Worm (Caenorhabditis elegans) whole organism, L4/young adult: ENCODE results near the gene lgc-11.

ENCODE experiments used
- W03F9.2 ChIP-seq: fragments of 150-350 bp; optimal IDR thresholded peaks from 2 replicates; lab custom pipeline; 2014; ENCODE audit warnings: missing biosample characterization, missing genetic modification characterization
- dao-5 ChIP-seq: sonication (generic microtip); optimal IDR thresholded peaks from 2 replicates; lab custom pipeline; 2016; ENCODE audit warnings: missing genotype, missing genetic modification characterization, moderate library complexity, missing compliant biosample characterization
- him-1 ChIP-seq: sonication (generic microtip); optimal IDR thresholded peaks from 2 replicates; lab custom pipeline; 2016; ENCODE audit warnings: missing genotype, missing genetic modification reagents, missing genetic modification characterization, missing compliant biosample characterization

Gene lgc-11

ce11 chrX:7464389-7464788 is 42.0 kb downstream of the lgc-11 start:
- TF ChIP-seq dao-5 (tag; lab: Kevin White, UChicago) = no peak
- TF ChIP-seq him-1 (tag; lab: Kevin White, UChicago) = no peak
- no peak for TF ChIP-seq W03F9.2

- TF ChIP-seq W03F9.2 (no peak), dao-5 (tag; lab: Kevin White, UChicago) (no peak), him-1 (tag; lab: Kevin White, UChicago) (no peak)
Observed at ce11 chrX:7463637-7464036, 42.8 kb downstream of the lgc-11 start, which contains the start of gene sox-2. Gene sox-2, minus strand, starts transcription at chrX:7463736.

- TF ChIP-seq dao-5 (tag; lab: Kevin White, UChicago) (no peak), W03F9.2 (no peak)
Observed at ce11 chrX:7460516-7460915, 45.9 kb downstream of the lgc-11 start.

ce11 chrX:7457154-7457674 is 49.2 kb downstream of the lgc-11 start:
- no peak for TF ChIP-seq W03F9.2

ce11 chrX:7455960-7456359 is 50.5 kb downstream of the lgc-11 start:
- TF ChIP-seq W03F9.2 (no peak), dao-5 (tag; lab: Kevin White, UChicago) (no peak), him-1 (tag; lab: Kevin White, UChicago) (no peak)
